Worm (Caenorhabditis elegans): ENCODE results near the gene F47D12.6.

DNA sequence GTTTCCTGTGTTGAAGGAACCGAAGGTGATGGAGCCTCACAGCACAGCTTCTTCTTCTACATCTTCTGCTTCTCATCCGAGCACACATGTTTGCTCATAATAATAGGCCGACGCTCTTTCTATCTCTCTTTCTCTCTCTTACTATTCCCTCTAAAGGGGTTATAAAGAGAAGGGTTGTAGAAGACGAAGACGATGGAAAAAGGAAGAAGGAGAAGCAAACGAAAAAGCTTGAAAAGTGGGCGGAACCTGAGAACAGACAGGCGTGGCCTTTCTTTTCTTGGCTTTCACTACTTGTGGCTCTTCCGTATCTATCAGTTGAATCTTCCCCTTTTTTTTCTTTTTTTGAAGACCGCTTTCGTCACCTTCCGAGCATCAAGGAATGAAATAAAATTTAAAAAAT lies 20.7 kb upstream of the F47D12.6 start:
- TF ChIP-seq jun-1 (tag; optimal IDR thresholded peaks at IDR 0.05) (no peak), nhr-76 (tag; optimal IDR thresholded peaks at IDR 0.05) (no peak), fkh-10 (GFP tag; optimal IDR thresholded peaks at IDR 0.05) (peak; percentile 67), elt-3 (tag; optimal IDR thresholded peaks at IDR 0.05) (no peak), ztf-4 (tag; optimal IDR thresholded peaks at IDR 0.05) (no peak), snpc-4 (tag; optimal IDR thresholded peaks at IDR 0.05) (no peak), ztf-11 (tag; optimal IDR thresholded peaks at IDR 0.05) (no peak)
